Fruit fly (Drosophila melanogaster): ENCODE data around the gene Rcd4.
A peak's percentile ranks its signal among the peaks of the same experiment; 100 is the strongest.

The Rcd4 gene

DNA sequence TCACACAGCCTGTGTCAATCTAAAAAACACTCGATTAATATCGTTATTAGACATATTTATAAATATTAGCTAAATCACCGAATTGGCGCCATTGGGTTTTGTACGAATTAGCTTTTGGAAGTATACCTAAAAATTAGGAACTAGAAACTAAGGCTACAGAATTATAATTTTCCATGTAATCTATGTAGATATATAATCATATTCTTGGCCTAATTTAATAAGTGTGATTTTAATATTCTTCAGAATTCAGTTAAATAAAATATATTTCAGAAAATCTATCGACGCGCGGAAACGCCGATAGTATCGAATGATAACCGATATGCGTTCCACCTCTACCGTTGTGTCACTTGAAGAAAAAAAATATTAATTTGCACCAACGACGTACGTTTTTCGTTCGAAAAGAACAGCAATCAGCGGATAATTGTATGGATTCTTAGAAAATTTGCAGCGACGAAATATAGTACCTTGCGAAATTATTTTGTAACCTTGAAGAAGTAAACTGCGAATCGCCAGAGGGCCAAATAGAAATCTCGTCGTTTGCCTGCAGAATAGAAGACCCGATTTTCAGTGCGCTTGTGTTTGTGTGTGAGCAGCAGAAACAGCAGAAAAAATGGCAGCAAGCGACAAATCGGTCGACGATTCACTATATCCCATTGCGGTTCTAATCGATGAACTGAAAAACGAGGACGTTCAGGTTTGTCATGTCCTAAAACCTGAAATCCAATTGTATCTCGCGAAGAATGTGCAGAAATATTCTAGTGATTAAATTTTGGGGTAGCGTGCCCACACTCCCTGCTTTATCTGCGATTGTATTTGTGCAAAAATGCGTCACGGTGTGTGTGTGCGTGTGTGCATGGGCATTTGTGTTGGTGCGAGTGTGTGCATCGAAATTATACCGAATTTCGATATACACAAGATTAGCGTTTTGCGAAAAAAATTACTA, 16.7 kb upstream of the Rcd4 start, which contains the start of gene Pp2A-29B (continued):
- TF ChIP-seq kay (GFP tag; optimal IDR thresholded peaks at IDR 0.05) (no peak), NC2α (GFP tag; optimal IDR thresholded peaks at IDR 0.05) (no peak), Sin3A (optimal IDR thresholded peaks at IDR 0.05) (peak; percentile 32), Atf6 (GFP tag; IDR thresholded peaks at IDR 0.05) (no peak), Meics (GFP tag; optimal IDR thresholded peaks at IDR 0.05) (no peak), sim (GFP tag; IDR thresholded peaks at IDR 0.05) (no peak), Mad (GFP tag; optimal IDR thresholded peaks at IDR 0.05) (no peak), gt (GFP tag; IDR thresholded peaks at IDR 0.05) (no peak), CG12236 (GFP tag; optimal IDR thresholded peaks at IDR 0.05) (no peak), CG12219 (GFP tag; optimal IDR thresholded peaks at IDR 0.05) (no peak), grau (tag; optimal IDR thresholded peaks at IDR 0.05) (peak; percentile 45), CG14667 (GFP tag; IDR thresholded peaks at IDR 0.05) (no peak), lab (GFP tag; optimal IDR thresholded peaks at IDR 0.05) (peak; percentile 15), Bteb2 (GFP tag; optimal IDR thresholded peaks at IDR 0.05) (no peak), abd-A (tag; optimal IDR thresholded peaks at IDR 0.05) (peak; percentile 89), CG34376 (GFP tag; optimal IDR thresholded peaks at IDR 0.05) (peak; percentile 21), CG2129 (GFP tag; IDR thresholded peaks at IDR 0.05; ENCODE audit: partially characterized antibody) (peak; percentile 99), danr (GFP tag; IDR thresholded peaks at IDR 0.05) (no peak), esg (GFP tag; conservative IDR thresholded peaks at IDR 0.05) (no peak), CG15011 (GFP tag; optimal IDR thresholded peaks at IDR 0.05) (no peak), salm (tag; optimal IDR thresholded peaks at IDR 0.05) (no peak), CG17385 (GFP tag; optimal IDR thresholded peaks at IDR 0.05) (peak; percentile 6), CG2120 (GFP tag; optimal IDR thresholded peaks at IDR 0.05) (peak; percentile 19), Dp (GFP tag; optimal IDR thresholded peaks at IDR 0.05) (peak; percentile 80), aop (GFP tag; IDR thresholded peaks at IDR 0.05) (no peak), gce (GFP tag; IDR thresholded peaks at IDR 0.05) (no peak), Elba2 (GFP tag; optimal IDR thresholded peaks at IDR 0.05) (no peak), btn (GFP tag; optimal IDR thresholded peaks at IDR 0.05) (no peak), vvl (GFP tag; IDR thresholded peaks at IDR 0.05) (0 out of 2 replicates have a peak, but pooled peaks have one; percentile 11), Abd-B (GFP tag; optimal IDR thresholded peaks at IDR 0.05) (peak; percentile 46), seq (GFP tag; IDR thresholded peaks at IDR 0.05) (no peak), Doc2 (GFP tag; IDR thresholded peaks at IDR 0.05) (no peak), ssp (GFP tag; IDR thresholded peaks at IDR 0.05) (no peak; the same call in 1 of the 2 replicates), zfh2 (GFP tag; optimal IDR thresholded peaks at IDR 0.05) (peak; percentile 29), Hand (GFP tag; optimal IDR thresholded peaks at IDR 0.05) (peak; percentile 34), CG34422 (GFP tag; IDR thresholded peaks at IDR 0.05) (no peak; the same call in 2 of the 3 replicates), repo (GFP tag; optimal IDR thresholded peaks at IDR 0.05) (no peak), Dref (GFP tag; IDR thresholded peaks at IDR 0.05) (peak; percentile 57), Sox100B (GFP tag; optimal IDR thresholded peaks at IDR 0.05) (peak; percentile 21), CG5953 (GFP tag; IDR thresholded peaks at IDR 0.05) (no peak), sna (GFP tag; IDR thresholded peaks at IDR 0.05; ENCODE audit: partially characterized antibody) (peak; percentile 99), D19A (tag; optimal IDR thresholded peaks at IDR 0.05) (peak; percentile 19), Deaf1 (tag; optimal IDR thresholded peaks at IDR 0.05) (peak; percentile 7), Poxn (GFP tag; IDR thresholded peaks at IDR 0.05) (no peak), odd (GFP tag; optimal IDR thresholded peaks at IDR 0.05) (no peak), ken (GFP tag; IDR thresholded peaks at IDR 0.05) (no peak), shn (GFP tag; optimal IDR thresholded peaks at IDR 0.05) (no peak), tap (tag; optimal IDR thresholded peaks at IDR 0.05) (no peak), corto (GFP tag; optimal IDR thresholded peaks at IDR 0.05) (no peak), dan (GFP tag; IDR thresholded peaks at IDR 0.05) (no peak)

All from whole organism, embryonic.